Fruit fly (Drosophila melanogaster): ENCODE results near the gene kmg.
A peak's percentile ranks its signal among the peaks of the same experiment; 100 is the strongest.

Gene kmg

dm6 chr2L:13191894-13192293 is 31.6 kb downstream of the kmg start, which contains the start of the genes CG16974 and Edem2 (continued):
- peak; percentile 20 for TF ChIP-seq CG17802 (tag; optimal IDR thresholded peaks at IDR 0.05)
- TF ChIP-seq CG6175 (GFP tag; IDR thresholded peaks at IDR 0.05) = 0 out of 3 replicates have a peak, but pooled peaks have one; percentile 31
- TF ChIP-seq CG6254 (GFP tag; optimal IDR thresholded peaks at IDR 0.05) = no peak
- peak; percentile 78 for TF ChIP-seq Hr3 (GFP tag; optimal IDR thresholded peaks at IDR 0.05)
- peak; percentile 15 for TF ChIP-seq maf-S (GFP tag; optimal IDR thresholded peaks at IDR 0.05)
- no peak for TF ChIP-seq CG8281 (tag; optimal IDR thresholded peaks at IDR 0.05)
- TF ChIP-seq CG33557 (GFP tag; optimal IDR thresholded peaks at IDR 0.05) = peak; percentile 52
- TF ChIP-seq Hey (tag; optimal IDR thresholded peaks at IDR 0.05) = no peak
- peak; percentile 70 for TF ChIP-seq bcd (GFP tag; optimal IDR thresholded peaks at IDR 0.05)
- TF ChIP-seq CG13775 (GFP tag; optimal IDR thresholded peaks at IDR 0.05) = peak; percentile 79
- peak; percentile 74 for TF ChIP-seq CG2116 (GFP tag; optimal IDR thresholded peaks at IDR 0.05)
- no peak for TF ChIP-seq lbe (GFP tag; optimal IDR thresholded peaks at IDR 0.05)
- TF ChIP-seq bab2 (GFP tag; optimal IDR thresholded peaks at IDR 0.05) = peak; percentile 44
- peak; percentile 13; the same call in 1 of the 2 replicates for TF ChIP-seq Ravus (GFP tag; IDR thresholded peaks at IDR 0.05)
- peak; percentile 69 for TF ChIP-seq CG7987 (GFP tag; optimal IDR thresholded peaks at IDR 0.05)
- no peak for TF ChIP-seq CG33213 (GFP tag; optimal IDR thresholded peaks at IDR 0.05)
- 0 out of 3 replicates have a peak, but pooled peaks have one; percentile 53 for TF ChIP-seq otp (GFP tag; IDR thresholded peaks at IDR 0.05)
- TF ChIP-seq CG11696 (GFP tag; IDR thresholded peaks at IDR 0.05) = no peak
- no peak for TF ChIP-seq pita (GFP tag; optimal IDR thresholded peaks at IDR 0.05)
- peak; percentile 70 for TF ChIP-seq slou (GFP tag; optimal IDR thresholded peaks at IDR 0.05)
- TF ChIP-seq CG34376 (GFP tag; optimal IDR thresholded peaks at IDR 0.05) = peak; percentile 44
- TF ChIP-seq Hsf (GFP tag; optimal IDR thresholded peaks at IDR 0.05) = peak; percentile 63
- peak; percentile 91 for TF ChIP-seq CG12391 (tag; optimal IDR thresholded peaks at IDR 0.05)
- no peak for TF ChIP-seq gsb-n (tag; optimal IDR thresholded peaks at IDR 0.05)
- TF ChIP-seq CG8478 (optimal IDR thresholded peaks at IDR 0.05) = no peak
- TF ChIP-seq Nf-YB (GFP tag; optimal IDR thresholded peaks at IDR 0.05) = peak; percentile 40
- TF ChIP-seq CTCF (GFP tag; optimal IDR thresholded peaks at IDR 0.05) = no peak
- peak; percentile 88 for TF ChIP-seq stwl (tag; optimal IDR thresholded peaks at IDR 0.05)
- no peak for TF ChIP-seq CG4328 (GFP tag; optimal IDR thresholded peaks at IDR 0.05)
- TF ChIP-seq CG10654 (GFP tag; optimal IDR thresholded peaks at IDR 0.05) = peak; percentile 73
- TF ChIP-seq CG1603 (tag; optimal IDR thresholded peaks at IDR 0.05) = no peak
- no peak for TF ChIP-seq CG3163 (GFP tag; optimal IDR thresholded peaks at IDR 0.05)
- TF ChIP-seq CG18599 (GFP tag; optimal IDR thresholded peaks at IDR 0.05) = no peak
- TF ChIP-seq CG6654 (GFP tag; optimal IDR thresholded peaks at IDR 0.05) = no peak
- peak; percentile 52; the same call in 1 of the 2 replicates for TF ChIP-seq NFAT (GFP tag; IDR thresholded peaks at IDR 0.05)
- peak; percentile 39; the same call in 1 of the 3 replicates for TF ChIP-seq CG11560 (tag; IDR thresholded peaks at IDR 0.05)
- peak; percentile 43; the same call in 1 of the 3 replicates for TF ChIP-seq H15 (GFP tag; IDR thresholded peaks at IDR 0.05)
- TF ChIP-seq Mad (GFP tag; optimal IDR thresholded peaks at IDR 0.05) = peak; percentile 54
- no peak for TF ChIP-seq hb (GFP tag; IDR thresholded peaks at IDR 0.05; ENCODE audit: partially characterized antibody)
- no peak for TF ChIP-seq CoRest (tag; optimal IDR thresholded peaks at IDR 0.05)
- TF ChIP-seq CG2712 (tag; optimal IDR thresholded peaks at IDR 0.05) = no peak
- TF ChIP-seq Dref (GFP tag; IDR thresholded peaks at IDR 0.05) = no peak
- TF ChIP-seq CG1832 (GFP tag; optimal IDR thresholded peaks at IDR 0.05) = no peak
- TF ChIP-seq CG9876 (GFP tag; optimal IDR thresholded peaks at IDR 0.05) = no peak
- TF ChIP-seq ase (GFP tag; IDR thresholded peaks at IDR 0.05) = peak; percentile 48; the same call in 2 of the 3 replicates
- TF ChIP-seq CG4820 (GFP tag; optimal IDR thresholded peaks at IDR 0.05) = peak; percentile 64
- no peak for TF ChIP-seq crc (GFP tag; optimal IDR thresholded peaks at IDR 0.05)
- no peak for TF ChIP-seq CG14965 (GFP tag; optimal IDR thresholded peaks at IDR 0.05; ENCODE audit: borderline replicate concordance)
- no peak for TF ChIP-seq Poxn (GFP tag; IDR thresholded peaks at IDR 0.05)
- no peak for TF ChIP-seq CG15073 (GFP tag; optimal IDR thresholded peaks at IDR 0.05)
- TF ChIP-seq zfh1 (GFP tag; IDR thresholded peaks at IDR 0.05) = peak; percentile 81
- peak; percentile 76 for TF ChIP-seq HLH3B (GFP tag; IDR thresholded peaks at IDR 0.05)

Data from whole organism, embryonic.